Worm (Caenorhabditis elegans): ENCODE measurements around the gene acr-2.

acr-2 gene

DNA sequence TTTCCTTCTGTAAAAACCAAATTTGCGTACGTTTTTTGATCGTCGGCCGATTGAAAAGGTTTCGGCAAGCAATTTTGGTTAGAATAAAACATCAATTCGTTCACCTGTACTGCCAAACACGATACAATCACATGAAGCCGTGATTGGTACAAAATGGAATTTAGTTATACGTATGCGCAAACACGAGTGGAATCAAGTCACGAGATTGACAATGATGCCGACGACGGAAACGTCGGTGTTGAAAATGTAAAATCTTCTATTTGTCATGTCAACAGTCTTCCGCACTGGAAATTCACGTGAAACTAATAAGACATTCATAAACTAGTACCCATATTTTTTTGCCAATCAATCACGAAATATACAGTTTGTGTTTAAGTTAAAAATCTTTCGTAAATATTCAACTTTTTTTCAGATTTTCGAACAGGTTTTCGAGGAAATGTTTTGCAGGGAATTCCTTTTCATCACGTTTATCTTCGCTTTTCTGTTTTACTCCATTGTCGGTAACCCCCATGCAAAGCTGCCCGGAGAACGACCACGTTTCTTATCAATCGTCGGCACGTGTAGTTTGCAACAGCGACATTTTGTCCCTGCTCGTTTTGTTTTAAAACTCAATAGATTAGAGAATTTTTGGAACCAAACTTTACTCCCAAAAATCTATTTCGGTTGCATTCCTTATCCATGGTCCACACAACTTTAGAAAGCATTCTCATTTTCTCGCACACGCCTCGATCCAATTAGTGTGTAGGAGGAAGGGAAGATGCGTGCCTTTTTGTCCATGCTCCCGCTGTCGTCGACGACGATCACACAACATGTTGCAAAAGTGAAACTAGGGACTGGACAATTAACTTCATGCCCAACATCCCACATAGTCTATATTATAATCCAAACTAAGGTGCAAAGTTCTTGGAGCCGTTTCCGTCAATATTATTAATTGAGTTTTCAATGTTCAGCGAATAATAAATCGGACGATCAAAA is 37.0 kb downstream of the acr-2 start (continued):
- peak; percentile 76 for TF ChIP-seq elt-2 (tag; optimal IDR thresholded peaks at IDR 0.05)

DNA sequence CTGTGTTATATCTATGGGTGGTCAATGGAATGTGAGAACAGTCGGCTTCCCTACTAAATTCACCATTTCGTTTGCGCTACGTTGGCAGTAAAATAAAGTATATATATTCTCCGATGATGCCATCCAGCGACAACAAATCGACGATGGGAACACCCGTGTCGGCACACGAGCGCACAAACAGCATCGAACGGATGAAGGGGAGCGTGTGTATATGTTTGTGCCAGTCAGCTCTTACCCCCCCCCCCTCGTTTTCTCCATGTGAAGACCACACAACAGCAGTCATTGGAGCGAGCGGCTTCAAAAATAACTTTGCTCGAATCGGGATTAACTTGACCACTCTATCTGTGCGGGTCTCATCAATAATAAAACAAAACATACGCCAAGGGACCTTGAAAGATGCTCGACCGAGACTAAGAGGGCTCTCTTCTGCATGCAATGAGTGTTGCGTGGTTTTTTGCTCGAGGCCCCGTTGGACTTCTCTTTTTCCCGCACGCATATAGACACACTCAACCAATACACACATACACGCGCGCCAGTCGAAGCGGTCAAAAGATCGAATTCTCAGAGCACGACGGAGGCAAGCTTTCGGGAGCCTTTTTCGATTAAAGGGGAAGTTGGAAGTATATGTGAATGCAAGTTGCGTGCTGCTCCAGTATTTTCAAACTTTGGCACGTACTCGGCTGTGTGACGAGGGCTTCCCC is 38.1 kb downstream of the acr-2 start:
- TF ChIP-seq pha-4 (tag; optimal IDR thresholded peaks at IDR 0.05) (peak; percentile 0), fkh-10 (GFP tag; optimal IDR thresholded peaks at IDR 0.05) (peak; percentile 7), skn-1 (tag; optimal IDR thresholded peaks at IDR 0.05) (no peak), hmg-11 (tag; optimal IDR thresholded peaks at IDR 0.05) (peak; percentile 38), unc-62 (GFP tag; optimal IDR thresholded peaks at IDR 0.05) (peak; percentile 19), mdl-1 (tag; optimal IDR thresholded peaks at IDR 0.05) (peak; percentile 95), lin-39 (tag; optimal IDR thresholded peaks at IDR 0.05) (peak; percentile 42), fkh-2 (tag; optimal IDR thresholded peaks at IDR 0.05) (no peak), nfya-1 (tag; optimal IDR thresholded peaks at IDR 0.05; ENCODE audit: insufficient read depth) (peak; percentile 49)

ce11 chrX:6740983-6741365 is 38.6 kb downstream of the acr-2 start:
- peak; percentile 61 for TF ChIP-seq nhr-43 (tag; optimal IDR thresholded peaks at IDR 0.05; ENCODE audit: poor library complexity, severe bottlenecking)
- peak; percentile 22 for TF ChIP-seq egl-5 (tag; optimal IDR thresholded peaks at IDR 0.05)
- TF ChIP-seq nhr-11 (tag; optimal IDR thresholded peaks at IDR 0.05): peak; percentile 76
- TF ChIP-seq mml-1 (tag; optimal IDR thresholded peaks at IDR 0.05): peak; percentile 78
- no peak for TF ChIP-seq tbx-2 (tag; optimal IDR thresholded peaks at IDR 0.05)
- TF ChIP-seq unc-39 (tag; optimal IDR thresholded peaks at IDR 0.05): no peak
- TF ChIP-seq ceh-28 (tag; optimal IDR thresholded peaks at IDR 0.05): peak; percentile 19
- peak; percentile 81 for TF ChIP-seq pha-4 (tag; optimal IDR thresholded peaks at IDR 0.05)

- TF ChIP-seq nfya-1 (tag; optimal IDR thresholded peaks at IDR 0.05; ENCODE audit: insufficient read depth) (peak; percentile 47), ZK546.5 (tag; optimal IDR thresholded peaks at IDR 0.05) (no peak), nhr-43 (tag; optimal IDR thresholded peaks at IDR 0.05; ENCODE audit: poor library complexity, severe bottlenecking) (peak; percentile 95), ztf-4 (tag; optimal IDR thresholded peaks at IDR 0.05) (no peak), mml-1 (tag; optimal IDR thresholded peaks at IDR 0.05) (peak; percentile 32), nhr-25 (tag; optimal IDR thresholded peaks at IDR 0.05) (peak; percentile 97), ztf-11 (tag; optimal IDR thresholded peaks at IDR 0.05) (no peak), nhr-12 (tag; optimal IDR thresholded peaks at IDR 0.05) (no peak), pqm-1 (tag; optimal IDR thresholded peaks at IDR 0.05) (no peak), ceh-82 (tag; optimal IDR thresholded peaks at IDR 0.05) (no peak), elt-3 (tag; optimal IDR thresholded peaks at IDR 0.05) (peak in 1 of 3 experiments; percentile 23), nhr-23 (tag; optimal IDR thresholded peaks at IDR 0.05) (peak; percentile 96), ama-1 (optimal IDR thresholded peaks at IDR 0.05) (peak; percentile 57), nhr-67 (tag; optimal IDR thresholded peaks at IDR 0.05) (no peak), mdl-1 (tag; optimal IDR thresholded peaks at IDR 0.05) (peak; percentile 66), unc-62 (GFP tag; optimal IDR thresholded peaks at IDR 0.05) (peak; percentile 79)
These were observed 39.2 kb downstream of the acr-2 start for ce11 chrX:6741532-6741931.

- TF ChIP-seq eor-1 (tag; optimal IDR thresholded peaks at IDR 0.05) (peak in 1 of 2 experiments; percentile 68), sea-2 (GFP tag; optimal IDR thresholded peaks at IDR 0.05) (peak; percentile 63), nhr-25 (tag; optimal IDR thresholded peaks at IDR 0.05) (peak; percentile 95), ceh-82 (tag; optimal IDR thresholded peaks at IDR 0.05) (no peak), jun-1 (tag; optimal IDR thresholded peaks at IDR 0.05) (peak; percentile 81), nhr-23 (tag; optimal IDR thresholded peaks at IDR 0.05) (peak; percentile 95), mdl-1 (tag; optimal IDR thresholded peaks at IDR 0.05) (peak; percentile 100), nhr-237 (tag; optimal IDR thresholded peaks at IDR 0.05) (no peak), aly-2 (tag; optimal IDR thresholded peaks at IDR 0.05) (no peak), pha-4 (tag; optimal IDR thresholded peaks at IDR 0.05) (peak; percentile 94), nhr-28 (tag; optimal IDR thresholded peaks at IDR 0.05) (no peak), ama-1 (optimal IDR thresholded peaks at IDR 0.05) (peak; percentile 95), tbx-2 (tag; optimal IDR thresholded peaks at IDR 0.05) (peak; percentile 48), elt-3 (tag; optimal IDR thresholded peaks at IDR 0.05) (no peak), ceh-16 (tag; optimal IDR thresholded peaks at IDR 0.05) (no peak), skn-1 (tag; optimal IDR thresholded peaks at IDR 0.05) (peak; percentile 40), unc-62 (GFP tag; optimal IDR thresholded peaks at IDR 0.05) (peak; percentile 74), nhr-12 (tag; optimal IDR thresholded peaks at IDR 0.05) (no peak), pqm-1 (tag; optimal IDR thresholded peaks at IDR 0.05) (peak; percentile 82), fkh-2 (tag; optimal IDR thresholded peaks at IDR 0.05) (no peak), nhr-77 (tag; optimal IDR thresholded peaks at IDR 0.05) (no peak), ceh-28 (tag; optimal IDR thresholded peaks at IDR 0.05) (peak; percentile 56), lsy-12 (tag; optimal IDR thresholded peaks at IDR 0.05) (peak; percentile 88), nhr-67 (tag; optimal IDR thresholded peaks at IDR 0.05) (no peak), lin-15B (tag; optimal IDR thresholded peaks at IDR 0.05) (peak; percentile 26)
These were observed 39.8 kb downstream of the acr-2 start, which contains the start of gene mdl-1 for ce11 chrX:6742011-6742683. Gene mdl-1, plus strand, starts transcription at chrX:6742351.
